Worm (Caenorhabditis elegans): ENCODE results near the gene Y97E10AR.8.

Gene Y97E10AR.8

DNA sequence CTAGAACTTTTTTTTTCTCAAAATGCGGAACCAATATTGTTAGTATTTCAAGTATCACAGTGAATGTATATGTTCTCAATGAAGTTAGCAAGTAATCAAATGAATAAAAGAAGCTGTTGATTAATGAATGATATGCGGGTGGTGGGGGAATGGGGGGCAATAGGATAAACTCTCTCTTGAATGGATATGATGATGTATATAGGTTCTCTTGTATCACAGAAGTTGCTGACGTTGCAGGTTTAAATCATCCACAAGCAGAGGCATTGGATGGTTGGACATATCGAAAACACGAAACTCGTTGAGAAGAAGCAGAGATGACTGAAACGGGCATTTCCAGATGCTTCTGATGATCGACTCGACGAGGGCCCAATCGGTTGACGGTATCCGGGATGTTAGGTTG, 34.5 kb downstream of the Y97E10AR.8 start:
- TF ChIP-seq ama-1 (optimal IDR thresholded peaks at IDR 0.05) (peak; percentile 73), nhr-21 (tag; optimal IDR thresholded peaks at IDR 0.05) (peak; percentile 34), dmd-4 (tag; optimal IDR thresholded peaks at IDR 0.05) (no peak), peb-1 (tag; optimal IDR thresholded peaks at IDR 0.05) (no peak), sma-9 (GFP tag; optimal IDR thresholded peaks at IDR 0.05) (peak; percentile 5), sma-9 (tag; optimal IDR thresholded peaks at IDR 0.05) (no peak)

DNA sequence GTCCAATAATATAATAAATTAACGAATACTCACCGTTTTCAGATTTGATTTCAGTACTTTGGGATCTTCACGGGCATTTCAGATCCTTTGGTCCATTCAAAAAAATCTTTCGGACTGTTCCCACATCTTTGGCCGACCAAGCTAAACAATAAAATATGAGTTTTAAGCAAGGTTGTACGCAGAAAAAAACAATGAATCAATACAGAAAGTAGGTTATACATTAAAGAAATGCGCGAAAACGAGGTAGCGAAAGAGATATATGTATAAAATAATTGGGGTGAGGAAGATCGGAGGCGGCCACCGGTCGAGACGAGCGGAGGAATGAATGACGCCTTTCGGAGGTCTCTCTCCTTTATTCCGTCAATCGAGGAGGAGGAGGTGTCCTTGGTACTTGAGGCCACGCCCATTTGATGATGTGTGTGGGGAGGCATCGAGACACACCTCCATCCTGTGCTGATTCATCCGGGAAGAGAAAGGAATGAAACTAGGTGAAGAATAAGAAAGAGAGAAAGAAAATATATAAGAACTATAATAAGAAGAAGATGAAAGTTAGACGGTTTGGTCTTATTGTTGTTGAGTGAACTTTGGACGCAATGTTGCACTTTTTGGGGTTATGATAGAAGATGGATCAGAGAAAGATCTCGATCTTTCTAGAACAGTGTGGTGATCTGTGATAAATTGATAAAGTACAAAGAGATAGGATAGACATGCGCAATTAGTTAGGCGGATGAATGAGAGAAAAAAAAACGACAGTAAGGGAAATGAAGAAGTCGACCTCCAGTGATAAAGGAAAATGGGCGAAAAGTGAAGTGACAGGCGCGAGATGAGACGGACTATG, 35.4 kb downstream of the Y97E10AR.8 start:
- TF ChIP-seq mab-5 (tag; optimal IDR thresholded peaks at IDR 0.05) (no peak), egl-27 (tag; optimal IDR thresholded peaks at IDR 0.05) (peak; percentile 33), sem-4 (tag; optimal IDR thresholded peaks at IDR 0.05) (peak; percentile 1), sma-3 (GFP tag; optimal IDR thresholded peaks at IDR 0.05) (peak; percentile 89), ztf-4 (tag; optimal IDR thresholded peaks at IDR 0.05) (no peak), ama-1 (optimal IDR thresholded peaks at IDR 0.05) (peak; percentile 94), nhr-21 (tag; optimal IDR thresholded peaks at IDR 0.05) (peak; percentile 93), sma-9 (GFP tag; optimal IDR thresholded peaks at IDR 0.05) (peak; percentile 79), sma-9 (tag; optimal IDR thresholded peaks at IDR 0.05) (no peak), fos-1 (tag; optimal IDR thresholded peaks at IDR 0.05) (peak; percentile 55), unc-62 (GFP tag; optimal IDR thresholded peaks at IDR 0.05) (no peak), ceh-16 (tag; optimal IDR thresholded peaks at IDR 0.05) (peak; percentile 64), nhr-25 (tag; optimal IDR thresholded peaks at IDR 0.05) (peak; percentile 43), blmp-1 (tag; optimal IDR thresholded peaks at IDR 0.05; ENCODE audit: insufficient read depth) (peak; percentile 83)

DNA sequence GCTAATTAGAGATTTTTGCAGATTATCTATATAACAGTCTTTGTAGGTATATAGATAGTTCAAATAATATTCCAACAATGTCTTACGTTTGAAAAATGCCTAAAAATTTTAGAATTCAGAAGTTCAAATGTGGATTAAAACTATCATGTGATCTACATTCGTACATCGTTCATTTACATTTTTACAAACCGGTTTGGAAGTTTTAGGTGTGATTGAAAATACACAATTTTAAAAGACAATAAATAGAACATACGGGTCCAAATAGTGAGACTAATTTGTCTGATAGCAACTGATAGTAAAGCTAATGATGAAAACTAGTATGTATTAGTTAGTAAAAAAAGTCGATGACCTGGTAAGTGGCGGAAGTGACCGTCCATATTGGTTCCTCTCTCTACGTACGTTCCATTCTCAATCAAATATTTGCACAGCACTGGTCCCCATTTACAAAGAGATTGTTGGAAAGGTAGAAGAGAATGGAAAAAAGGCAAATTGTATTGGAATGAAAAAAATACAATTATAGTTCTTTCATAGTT, 36.3 kb downstream of the Y97E10AR.8 start:
- TF ChIP-seq ZK546.5 (tag; optimal IDR thresholded peaks at IDR 0.05) (no peak), nhr-237 (tag; optimal IDR thresholded peaks at IDR 0.05) (no peak), snpc-4 (tag; optimal IDR thresholded peaks at IDR 0.05) (no peak), nhr-25 (tag; optimal IDR thresholded peaks at IDR 0.05) (no peak), peb-1 (tag; optimal IDR thresholded peaks at IDR 0.05) (no peak), ztf-11 (tag; optimal IDR thresholded peaks at IDR 0.05) (no peak), nhr-129 (tag; optimal IDR thresholded peaks at IDR 0.05) (no peak), lin-39 (tag; optimal IDR thresholded peaks at IDR 0.05) (no peak), ceh-82 (tag; optimal IDR thresholded peaks at IDR 0.05) (no peak), nhr-12 (tag; optimal IDR thresholded peaks at IDR 0.05) (no peak), gmeb-1 (tag; optimal IDR thresholded peaks at IDR 0.05) (no peak)

DNA sequence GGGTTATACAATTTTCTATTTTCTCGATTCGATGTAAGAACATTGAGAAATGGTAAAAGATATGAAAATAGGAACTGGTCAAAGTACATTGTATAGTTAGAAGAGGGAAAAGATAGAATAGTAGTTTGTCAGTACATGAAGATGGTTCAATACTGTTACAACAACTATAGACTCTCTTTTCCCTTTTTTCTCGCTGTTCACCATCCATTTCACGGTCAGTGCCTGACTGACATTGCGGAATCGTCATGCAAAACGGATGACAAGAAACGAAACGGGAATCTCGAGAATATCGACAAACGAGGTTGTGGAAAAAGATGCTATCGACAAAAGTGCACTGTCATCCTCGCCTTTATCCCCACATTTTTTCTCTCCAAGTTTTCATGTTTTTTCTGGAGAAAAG, 38.6 kb downstream of the Y97E10AR.8 start:
- no peak for TF ChIP-seq C34F6.9 (tag; optimal IDR thresholded peaks at IDR 0.05)
- TF ChIP-seq nhr-77 (tag; optimal IDR thresholded peaks at IDR 0.05), result no peak
- no peak for TF ChIP-seq ztf-1 (GFP tag; conservative IDR thresholded peaks at IDR 0.05)
- TF ChIP-seq nhr-129 (tag; optimal IDR thresholded peaks at IDR 0.05), result peak; percentile 38
- TF ChIP-seq lin-13 (GFP tag; optimal IDR thresholded peaks at IDR 0.05), result no peak
- TF ChIP-seq sma-9 (GFP tag; optimal IDR thresholded peaks at IDR 0.05), result peak; percentile 44
- no peak for TF ChIP-seq sma-9 (tag; optimal IDR thresholded peaks at IDR 0.05)
- TF ChIP-seq nhr-21 (tag; optimal IDR thresholded peaks at IDR 0.05), result peak; percentile 11
- peak; percentile 56 for TF ChIP-seq blmp-1 (tag; optimal IDR thresholded peaks at IDR 0.05; ENCODE audit: insufficient read depth)
- TF ChIP-seq ama-1 (optimal IDR thresholded peaks at IDR 0.05), result no peak
- TF ChIP-seq nhr-12 (tag; optimal IDR thresholded peaks at IDR 0.05), result no peak
- TF ChIP-seq elt-1 (tag; optimal IDR thresholded peaks at IDR 0.05), result peak; percentile 9

DNA sequence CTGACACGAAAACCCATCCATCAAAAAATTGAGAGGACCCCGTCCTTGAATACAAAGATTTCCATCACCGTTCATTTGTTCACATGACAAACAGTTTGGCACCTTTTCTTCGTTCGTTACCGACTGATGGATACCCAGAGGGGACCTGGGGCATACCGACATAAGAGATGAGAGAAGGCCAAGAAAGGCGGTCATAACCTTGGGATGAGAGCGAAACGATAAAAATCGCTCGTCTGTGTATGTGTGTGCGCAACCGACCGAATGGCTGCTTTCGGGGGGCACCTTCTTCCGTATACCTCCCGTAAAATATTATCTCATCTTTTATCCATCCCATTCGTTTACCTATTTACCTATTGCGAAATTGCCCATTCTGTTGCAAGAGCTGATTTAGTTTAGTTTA, 39.9 kb downstream of the Y97E10AR.8 start:
- TF ChIP-seq nhr-25 (tag; optimal IDR thresholded peaks at IDR 0.05) (peak; percentile 71), sma-3 (GFP tag; optimal IDR thresholded peaks at IDR 0.05) (peak; percentile 21), F13H6.1 (tag; optimal IDR thresholded peaks at IDR 0.05) (no peak), crh-2 (tag; optimal IDR thresholded peaks at IDR 0.05) (peak; percentile 4), nhr-21 (tag; optimal IDR thresholded peaks at IDR 0.05) (peak; percentile 44), unc-39 (tag; optimal IDR thresholded peaks at IDR 0.05) (no peak), sma-9 (GFP tag; optimal IDR thresholded peaks at IDR 0.05) (peak; percentile 15), sma-9 (tag; optimal IDR thresholded peaks at IDR 0.05) (no peak), ceh-16 (tag; optimal IDR thresholded peaks at IDR 0.05) (peak; percentile 81), egl-27 (tag; optimal IDR thresholded peaks at IDR 0.05) (peak; percentile 40)
